Worm (Caenorhabditis elegans) whole organism, L3 larva: ENCODE results near the gene tbb-1.

Source experiments
- R02D3.7 ChIP-seq: fragments of 150-350 bp; optimal IDR thresholded peaks from 2 replicates; lab custom pipeline; 2014; ENCODE audit warnings: missing biosample characterization, missing genetic modification characterization
- ZK546.5 ChIP-seq: sonication (generic microtip); optimal IDR thresholded peaks from 2 replicates; lab custom pipeline; 2017; ENCODE audit warnings: missing biosample characterization, missing genetic modification characterization
- aly-2 ChIP-seq: fragments of 150-350 bp; optimal IDR thresholded peaks from 2 replicates; lab custom pipeline; 2014; ENCODE audit warnings: missing biosample characterization, missing genetic modification characterization
- ama-1 ChIP-seq: fragments of 150-350 bp; optimal IDR thresholded peaks from 2 replicates; lab custom pipeline; 2018
- ceh-16 ChIP-seq: sonication (generic microtip); optimal IDR thresholded peaks from 2 replicates; lab custom pipeline; 2017; ENCODE audit warnings: missing biosample characterization, missing genetic modification characterization
- ceh-28 ChIP-seq: fragments of 150-350 bp; optimal IDR thresholded peaks from 2 replicates; lab custom pipeline; 2014; ENCODE audit warnings: missing biosample characterization, missing genetic modification reagents, missing genetic modification characterization
- ceh-9 ChIP-seq: sonication (generic microtip); optimal IDR thresholded peaks from 2 replicates; lab custom pipeline; 2018; ENCODE audit warnings: missing biosample characterization, missing genetic modification characterization
- daf-12 ChIP-seq: fragments of 150-350 bp; optimal IDR thresholded peaks from 2 replicates; lab custom pipeline; 2014; ENCODE audit warnings: missing biosample characterization, missing genetic modification reagents, missing genetic modification characterization
- egl-27 ChIP-seq: sonication (generic microtip); optimal IDR thresholded peaks from 4 replicates; lab custom pipeline; 2017; ENCODE audit warnings: missing biosample characterization, missing genetic modification reagents, missing genetic modification characterization
- egl-5 ChIP-seq: fragments of 150-350 bp; optimal IDR thresholded peaks from 2 replicates; lab custom pipeline; 2017; ENCODE audit warnings: missing biosample characterization, missing genetic modification reagents, missing genetic modification characterization, inconsistent platforms
- elt-1 ChIP-seq: fragments of 150-350 bp; optimal IDR thresholded peaks from 2 replicates; lab custom pipeline; 2014; ENCODE audit warnings: missing biosample characterization, missing genetic modification characterization
- elt-2 ChIP-seq: sonication (generic microtip); optimal IDR thresholded peaks from 2 replicates; lab custom pipeline; 2016; ENCODE audit warnings: missing genetic modification reagents, mild to moderate bottlenecking, missing genetic modification characterization, missing compliant biosample characterization
- elt-3 ChIP-seq, 3 experiments: fragments of 150-350 bp in 1 of 3; sonication (generic microtip) in 2 of 3; optimal IDR thresholded peaks; 2 replicates in 2 of 3; 4 replicates in 1 of 3; lab custom pipeline; 2014 to 2017; ENCODE audit warnings: missing biosample characterization in 3 of 3, missing genetic modification characterization in 3 of 3
- eor-1 ChIP-seq, 2 experiments: fragments of 150-350 bp; optimal IDR thresholded peaks; 2 replicates each; lab custom pipeline; 2014 to 2018; ENCODE audit warnings: missing biosample characterization in 2 of 2, missing genetic modification characterization in 2 of 2
- fkh-10 ChIP-seq: sonication (generic microtip); optimal IDR thresholded peaks from 2 replicates; lab custom pipeline; 2017; ENCODE audit warnings: missing biosample characterization, missing genetic modification reagents, missing genetic modification characterization
- fkh-2 ChIP-seq: fragments of 150-350 bp; optimal IDR thresholded peaks from 2 replicates; lab custom pipeline; 2014; ENCODE audit warnings: missing biosample characterization, missing genetic modification reagents, missing genetic modification characterization
- fos-1 ChIP-seq: fragments of 150-350 bp; optimal IDR thresholded peaks from 2 replicates; lab custom pipeline; 2014; ENCODE audit warnings: missing biosample characterization, missing genetic modification characterization
- jun-1 ChIP-seq: fragments of 150-350 bp; optimal IDR thresholded peaks from 2 replicates; lab custom pipeline; 2014; ENCODE audit warnings: missing biosample characterization, missing genetic modification reagents, missing genetic modification characterization
- lin-15B ChIP-seq: fragments of 150-350 bp; optimal IDR thresholded peaks from 2 replicates; lab custom pipeline; 2014; ENCODE audit warnings: missing biosample characterization, missing genetic modification characterization
- lin-39 ChIP-seq: fragments of 150-350 bp; optimal IDR thresholded peaks from 2 replicates; lab custom pipeline; 2018; ENCODE audit warnings: missing biosample characterization, missing genetic modification reagents, missing genetic modification characterization
- lsy-12 ChIP-seq: sonication (generic microtip); optimal IDR thresholded peaks from 2 replicates; lab custom pipeline; 2016; ENCODE audit warnings: mild to moderate bottlenecking, missing genetic modification characterization, missing compliant biosample characterization
- mdl-1 ChIP-seq: fragments of 150-350 bp; optimal IDR thresholded peaks from 2 replicates; lab custom pipeline; 2014; ENCODE audit warnings: missing biosample characterization, missing genetic modification characterization
- mml-1 ChIP-seq: fragments of 150-350 bp; sonication (generic microtip); optimal IDR thresholded peaks from 3 replicates; lab custom pipeline; 2014; ENCODE audit warnings: missing biosample characterization, missing genetic modification characterization
- nfya-1 ChIP-seq: sonication (generic microtip); optimal IDR thresholded peaks from 2 replicates; lab custom pipeline; 2017; ENCODE audit warnings: missing genetic modification characterization, mild to moderate bottlenecking, missing compliant biosample characterization, antibody characterized with exemption, moderate library complexity; ENCODE audit not compliant: insufficient read depth
- nhr-11 ChIP-seq: fragments of 150-350 bp; optimal IDR thresholded peaks from 2 replicates; lab custom pipeline; 2014; ENCODE audit warnings: missing biosample characterization, missing genetic modification characterization
- nhr-12 ChIP-seq: fragments of 150-350 bp; optimal IDR thresholded peaks from 2 replicates; lab custom pipeline; 2014; ENCODE audit warnings: missing biosample characterization, missing genetic modification characterization
- nhr-23 ChIP-seq: fragments of 150-350 bp; optimal IDR thresholded peaks from 2 replicates; lab custom pipeline; 2014; ENCODE audit warnings: missing biosample characterization, missing genetic modification reagents, missing genetic modification characterization
- nhr-237 ChIP-seq: fragments of 150-350 bp; optimal IDR thresholded peaks from 2 replicates; lab custom pipeline; 2014; ENCODE audit warnings: missing biosample characterization, missing genetic modification characterization
- nhr-25 ChIP-seq: sonication (generic microtip); optimal IDR thresholded peaks from 2 replicates; lab custom pipeline; 2017; ENCODE audit warnings: missing biosample characterization, missing genetic modification characterization
- nhr-28 ChIP-seq: fragments of 150-350 bp; optimal IDR thresholded peaks from 2 replicates; lab custom pipeline; 2014; ENCODE audit warnings: missing biosample characterization, missing genetic modification characterization
- nhr-43 ChIP-seq: sonication (generic microtip); optimal IDR thresholded peaks from 2 replicates; lab custom pipeline; 2016; ENCODE audit warnings: mild to moderate bottlenecking, missing genetic modification characterization, missing compliant biosample characterization; ENCODE audit not compliant: poor library complexity, severe bottlenecking
- nhr-67 ChIP-seq: fragments of 150-350 bp; optimal IDR thresholded peaks from 2 replicates; lab custom pipeline; 2014; ENCODE audit warnings: missing biosample characterization, missing genetic modification characterization
- nhr-76 ChIP-seq: fragments of 150-350 bp; sonication (generic microtip); optimal IDR thresholded peaks from 5 replicates; lab custom pipeline; 2014; ENCODE audit warnings: missing biosample characterization, missing genetic modification characterization
- nhr-77 ChIP-seq: fragments of 150-350 bp; optimal IDR thresholded peaks from 2 replicates; lab custom pipeline; 2014; ENCODE audit warnings: missing biosample characterization, missing genetic modification characterization
- pha-4 ChIP-seq: fragments of 150-350 bp; optimal IDR thresholded peaks from 2 replicates; lab custom pipeline; 2014; ENCODE audit warnings: missing biosample characterization, missing genetic modification reagents, missing genetic modification characterization
- pqm-1 ChIP-seq: fragments of 150-350 bp; optimal IDR thresholded peaks from 2 replicates; lab custom pipeline; 2017; ENCODE audit warnings: missing biosample characterization, missing genetic modification characterization, inconsistent platforms
- sea-2 ChIP-seq: fragments of 150-350 bp; sonication (generic microtip); optimal IDR thresholded peaks from 4 replicates; lab custom pipeline; 2014; ENCODE audit warnings: missing biosample characterization, missing genetic modification reagents, missing genetic modification characterization
- snpc-4 ChIP-seq: fragments of 150-350 bp; optimal IDR thresholded peaks from 2 replicates; lab custom pipeline; 2014; ENCODE audit warnings: missing biosample characterization, missing genetic modification characterization
- tbx-2 ChIP-seq: sonication (generic microtip); optimal IDR thresholded peaks from 2 replicates; lab custom pipeline; 2016; ENCODE audit warnings: mild to moderate bottlenecking, missing genetic modification characterization, missing compliant biosample characterization
- unc-39 ChIP-seq: sonication (generic microtip); optimal IDR thresholded peaks from 4 replicates; lab custom pipeline; 2017; ENCODE audit warnings: missing biosample characterization, missing genetic modification characterization
- unc-62 ChIP-seq: fragments of 150-350 bp; sonication (generic microtip); optimal IDR thresholded peaks from 4 replicates; lab custom pipeline; 2014; ENCODE audit warnings: missing biosample characterization, missing genetic modification reagents, missing genetic modification characterization
- zag-1 ChIP-seq: fragments of 150-350 bp; optimal IDR thresholded peaks from 2 replicates; lab custom pipeline; 2014; ENCODE audit warnings: missing biosample characterization, missing genetic modification characterization
- ztf-11 ChIP-seq: fragments of 150-350 bp; optimal IDR thresholded peaks from 2 replicates; lab custom pipeline; 2014; ENCODE audit warnings: missing biosample characterization, missing genetic modification characterization
- ztf-4 ChIP-seq: fragments of 150-350 bp; optimal IDR thresholded peaks from 2 replicates; lab custom pipeline; 2014; ENCODE audit warnings: missing biosample characterization, missing genetic modification characterization

tbb-1 gene

ce11 chrIII:10734511-10735233, 7.6 kb downstream of the tbb-1 start:
- TF ChIP-seq nfya-1 (tag; lab: Kevin White, UChicago) (peak; percentile 89), egl-27 (tag; lab: Kevin White, UChicago) (no peak), pha-4 (peak; percentile 94)

- TF ChIP-seq fos-1 (tag; lab: Kevin White, UChicago) (no peak), nhr-77 (tag; lab: Kevin White, UChicago) (no peak)
These were observed 8.9 kb downstream of the tbb-1 start for ce11 chrIII:10733300-10733699.

ce11 chrIII:10730510-10730909, 11.7 kb downstream of the tbb-1 start, which contains the start of gene tat-3:
Gene tat-3, minus strand, starts transcription at chrIII:10730705.
- TF ChIP-seq nhr-76 (tag; lab: Kevin White, UChicago), result no peak
- TF ChIP-seq pha-4, result peak; percentile 21
- no peak for TF ChIP-seq unc-62
- TF ChIP-seq fkh-2 (tag; lab: Kevin White, UChicago), result no peak

- TF ChIP-seq pha-4, result no peak
These were observed 21.2 kb downstream of the tbb-1 start for ce11 chrIII:10721056-10721455.

ce11 chrIII:10720170-10720569, 22.1 kb downstream of the tbb-1 start:
- TF ChIP-seq jun-1 (peak; percentile 87), zag-1 (tag; lab: Kevin White, UChicago) (no peak), nhr-43 (tag; lab: Kevin White, UChicago) (peak; percentile 22), mdl-1 (tag; lab: Kevin White, UChicago) (peak; percentile 70), nhr-25 (tag; lab: Kevin White, UChicago) (peak; percentile 81), fos-1 (tag; lab: Kevin White, UChicago) (no peak), egl-5 (tag; lab: Kevin White, UChicago) (peak; percentile 82), elt-2 (tag; lab: Kevin White, UChicago) (peak; percentile 86), lsy-12 (tag; lab: Kevin White, UChicago) (peak; percentile 71), nhr-12 (tag; lab: Kevin White, UChicago) (no peak), lin-39 (tag; lab: Kevin White, UChicago) (peak; percentile 86), lin-15B (peak; percentile 80), pqm-1 (peak; percentile 68), nhr-237 (tag; lab: Kevin White, UChicago) (no peak), nhr-23 (peak; percentile 75), nfya-1 (tag; lab: Kevin White, UChicago) (peak; percentile 97), mml-1 (tag; lab: Kevin White, UChicago) (no peak), ztf-4 (tag; lab: Kevin White, UChicago) (no peak), ztf-11 (tag; lab: Kevin White, UChicago) (no peak), nhr-77 (tag; lab: Kevin White, UChicago) (no peak), elt-1 (tag; lab: Kevin White, UChicago) (peak; percentile 1), snpc-4 (tag; lab: Kevin White, UChicago) (peak; percentile 50), ceh-16 (tag; lab: Kevin White, UChicago) (no peak), eor-1 (tag; optimal IDR thresholded peaks at IDR 0.05; lab: Kevin White, UChicago) (no peak), ceh-9 (tag; lab: Kevin White, UChicago) (no peak), ZK546.5 (tag; lab: Kevin White, UChicago) (no peak), egl-27 (tag; lab: Kevin White, UChicago) (peak; percentile 29), ceh-28 (tag; lab: Kevin White, UChicago) (peak; percentile 95), unc-39 (no peak), nhr-67 (tag; lab: Kevin White, UChicago) (no peak), R02D3.7 (tag; lab: Kevin White, UChicago) (peak; percentile 56), elt-3 (tag; optimal IDR thresholded peaks at IDR 0.05; lab: Kevin White, UChicago) (no peak), nhr-11 (tag; lab: Kevin White, UChicago) (peak; percentile 6), ama-1 (lab: Kevin White, UChicago) (peak; percentile 35), fkh-2 (tag; lab: Kevin White, UChicago) (no peak), daf-12 (tag; lab: Kevin White, UChicago) (no peak), sea-2 (GFP tag; lab: Kevin White, UChicago) (no peak), nhr-28 (tag; lab: Kevin White, UChicago) (no peak), unc-62 (no peak), aly-2 (tag; lab: Kevin White, UChicago) (no peak), nhr-76 (tag; lab: Kevin White, UChicago) (no peak), fkh-10 (GFP tag; lab: Kevin White, UChicago) (peak; percentile 29), tbx-2 (tag; lab: Kevin White, UChicago) (peak; percentile 33)
